Worm (Caenorhabditis elegans) whole organism, L3 larva: ENCODE measurements around the gene C14E2.3.

Experiments
- elt-1 ChIP-seq: fragments of 150-350 bp; optimal IDR thresholded peaks from 2 replicates; lab custom pipeline; 2014; ENCODE audit warnings: missing biosample characterization, missing genetic modification characterization
- nhr-12 ChIP-seq: fragments of 150-350 bp; optimal IDR thresholded peaks from 2 replicates; lab custom pipeline; 2014; ENCODE audit warnings: missing biosample characterization, missing genetic modification characterization
- nhr-237 ChIP-seq: fragments of 150-350 bp; optimal IDR thresholded peaks from 2 replicates; lab custom pipeline; 2014; ENCODE audit warnings: missing biosample characterization, missing genetic modification characterization
- ztf-11 ChIP-seq: fragments of 150-350 bp; optimal IDR thresholded peaks from 2 replicates; lab custom pipeline; 2014; ENCODE audit warnings: missing biosample characterization, missing genetic modification characterization

ce11 chrX:1816106-1816505 is 4.8 kb upstream of the C14E2.3 start, which contains the start of gene C14E2.7:
- TF ChIP-seq nhr-237 (tag; lab: Kevin White, UChicago) (no peak), elt-1 (tag; lab: Kevin White, UChicago) (no peak), nhr-12 (no peak), ztf-11 (tag; lab: Kevin White, UChicago) (no peak)
